Worm (Caenorhabditis elegans): ENCODE results near the gene nhl-2.

- TF ChIP-seq elt-1 (tag; optimal IDR thresholded peaks at IDR 0.05): no peak
- TF ChIP-seq egl-5 (tag; optimal IDR thresholded peaks at IDR 0.05): no peak
Measured at ce11 chrIII:4873395-4873794, 25.5 kb downstream of the nhl-2 start.
